Fruit fly (Drosophila melanogaster): ENCODE measurements around the gene CG14990.

dm6 chr3L:4102496-4103257 lies 9.7 kb downstream of the CG14990 start, which contains the start of gene CG14995:
- TF ChIP-seq CG12768 (GFP tag; optimal IDR thresholded peaks at IDR 0.05) (peak; percentile 33), Crg-1 (GFP tag; optimal IDR thresholded peaks at IDR 0.05) (no peak), cic (GFP tag; optimal IDR thresholded peaks at IDR 0.05) (peak; percentile 98), cnc (optimal IDR thresholded peaks at IDR 0.05) (no peak), kay (GFP tag; ENCODE audit: borderline replicate concordance) (peak; percentile 93), CG7045 (GFP tag; optimal IDR thresholded peaks at IDR 0.05) (no peak), Hr96 (GFP tag; optimal IDR thresholded peaks at IDR 0.05) (peak; percentile 11), CG33017 (tag; optimal IDR thresholded peaks at IDR 0.05) (peak; percentile 39)

All from whole organism, adult.